Worm (Caenorhabditis elegans) whole organism, late embryonic: ENCODE measurements around the gene C33C12.11.

Experiments used
- T23F11.4 ChIP-seq: fragments of 200-800 bp; sonication (Bioruptor generic); optimal IDR thresholded peaks from 2 replicates; lab custom pipeline; 2018; ENCODE audit warnings: mild to moderate bottlenecking, missing genetic modification characterization, missing compliant biosample characterization
- ama-1 ChIP-seq: fragments of 150-350 bp; optimal IDR thresholded peaks from 2 replicates; lab custom pipeline; 2014
- ceh-2 ChIP-seq: sonication (generic microtip); optimal IDR thresholded peaks from 2 replicates; lab custom pipeline; 2016; ENCODE audit warnings: missing genotype, missing genetic modification characterization, missing compliant biosample characterization
- dmd-4 ChIP-seq: sonication (generic microtip); optimal IDR thresholded peaks from 2 replicates; lab custom pipeline; 2016; ENCODE audit warnings: borderline replicate concordance, missing genetic modification characterization, missing compliant biosample characterization
- ets-4 ChIP-seq: sonication (generic microtip); optimal IDR thresholded peaks from 2 replicates; lab custom pipeline; 2016; ENCODE audit warnings: missing genetic modification characterization, missing compliant biosample characterization
- nfya-1 ChIP-seq: sonication (generic microtip); optimal IDR thresholded peaks from 2 replicates; lab custom pipeline; 2017; ENCODE audit warnings: missing genetic modification characterization, mild to moderate bottlenecking, missing compliant biosample characterization, antibody characterized with exemption, moderate library complexity
- nhr-11 ChIP-seq: fragments of 150-350 bp; optimal IDR thresholded peaks from 2 replicates; lab custom pipeline; 2014; ENCODE audit warnings: missing biosample characterization, missing genetic modification characterization
- pha-4 ChIP-seq: fragments of 150-350 bp; optimal IDR thresholded peaks from 2 replicates; lab custom pipeline; 2018; ENCODE audit warnings: missing biosample characterization, missing genetic modification reagents, missing genetic modification characterization
- pqm-1 ChIP-seq: sonication (generic microtip); optimal IDR thresholded peaks from 2 replicates; lab custom pipeline; 2016; ENCODE audit warnings: missing genetic modification characterization, missing compliant biosample characterization
- pros-1 ChIP-seq: fragments of 150-350 bp; optimal IDR thresholded peaks from 2 replicates; lab custom pipeline; 2014; ENCODE audit warnings: missing biosample characterization, missing genetic modification reagents, missing genetic modification characterization
- sox-4 ChIP-seq: sonication (generic microtip); optimal IDR thresholded peaks from 2 replicates; lab custom pipeline; 2017; ENCODE audit warnings: mild to moderate bottlenecking, missing genetic modification characterization, inconsistent platforms, missing compliant biosample characterization
- syd-9 ChIP-seq: sonication (generic microtip); optimal IDR thresholded peaks from 2 replicates; lab custom pipeline; 2016; ENCODE audit warnings: mild to moderate bottlenecking, missing genetic modification characterization, moderate library complexity, missing compliant biosample characterization
- unc-86 ChIP-seq: sonication (generic microtip); optimal IDR thresholded peaks from 2 replicates; lab custom pipeline; 2016; ENCODE audit warnings: missing genetic modification characterization, missing compliant biosample characterization

- TF ChIP-seq T23F11.4 (GFP tag; lab: Kevin White, UChicago), result no peak
- TF ChIP-seq pqm-1 (tag; lab: Kevin White, UChicago), result no peak
- no peak for TF ChIP-seq sox-4 (tag; lab: Kevin White, UChicago)
- no peak for TF ChIP-seq nhr-11 (tag; lab: Kevin White, UChicago)
- TF ChIP-seq pha-4 (tag; lab: Kevin White, UChicago), result no peak
- TF ChIP-seq ceh-2 (tag; lab: Kevin White, UChicago), result no peak
- no peak for TF ChIP-seq nfya-1 (tag; lab: Kevin White, UChicago)
- TF ChIP-seq pros-1 (tag; lab: Kevin White, UChicago), result no peak
- no peak for TF ChIP-seq ama-1 (lab: Kevin White, UChicago)
- TF ChIP-seq ets-4 (tag; lab: Kevin White, UChicago), result no peak
- TF ChIP-seq unc-86 (tag; lab: Kevin White, UChicago), result no peak
- no peak for TF ChIP-seq syd-9 (tag; lab: Kevin White, UChicago)
- TF ChIP-seq dmd-4 (tag; lab: Kevin White, UChicago), result no peak
Observed at ce11 chrII:2130770-2131169, 32.9 kb downstream of the C33C12.11 start, which contains the start of gene sdz-28.
